Worm (Caenorhabditis elegans) whole organism, L4 larva: ENCODE results near the gene F44E7.9.
"Not testable (repeated sequence)": the region's sequence is repeated elsewhere in the genome, so short reads cannot be mapped to it uniquely, and the experiment has no call there.

Source experiments
- D1046.2 ChIP-seq: fragments of 200-800 bp; sonication (Bioruptor generic); IDR thresholded peaks from 2 replicates; pipeline ENCODE4 v1.3.6; 2022; ENCODE audit warnings: missing genetic modification characterization, missing compliant biosample characterization
- F44E2.7 ChIP-seq: fragments of 200-800 bp; sonication (Bioruptor generic); IDR thresholded peaks from 2 replicates; pipeline ENCODE4 v2.1.2; 2022; ENCODE audit warnings: missing genetic modification characterization, missing compliant biosample characterization
- F49E8.2 ChIP-seq: sonication (generic microtip); optimal IDR thresholded peaks from 2 replicates; lab custom pipeline; 2016; ENCODE audit warnings: missing compliant biosample characterization, mild to moderate bottlenecking, missing genetic modification characterization, borderline replicate concordance
- T26A8.4 ChIP-seq: fragments of 200-800 bp; sonication (Bioruptor generic); IDR thresholded peaks from 2 replicates; pipeline ENCODE4 v1.3.6; 2022; ENCODE audit warnings: missing genetic modification characterization, missing compliant biosample characterization
- Y105C5A.15 ChIP-seq: fragments of 200-800 bp; sonication (Bioruptor generic); IDR thresholded peaks from 2 replicates; pipeline ENCODE4 v1.3.6; 2022; ENCODE audit warnings: missing genetic modification characterization, missing compliant biosample characterization
- Y48G9A.11 ChIP-seq: fragments of 200-800 bp; sonication (Bioruptor generic); IDR thresholded peaks from 2 replicates; pipeline ENCODE4 v1.3.6; 2022; ENCODE audit warnings: missing genetic modification reagents, missing genetic modification characterization, missing compliant biosample characterization
- aha-1 ChIP-seq: fragments of 150-350 bp; peaks from one replicate; lab custom pipeline; 2014; ENCODE audit warnings: missing biosample characterization, missing genetic modification characterization
- arid-1 ChIP-seq: fragments of 200-800 bp; sonication (Bioruptor generic); conservative IDR thresholded peaks from 2 replicates; pipeline ENCODE4 v1.3.6; 2022; ENCODE audit warnings: missing genetic modification reagents, missing genetic modification characterization, missing compliant biosample characterization
- ceh-20 ChIP-seq: fragments of 200-800 bp; sonication (Bioruptor generic); IDR thresholded peaks from 2 replicates; pipeline ENCODE4 v1.3.6; 2022; ENCODE audit warnings: missing genetic modification reagents, missing genetic modification characterization, missing compliant biosample characterization
- ceh-44 ChIP-seq: fragments of 200-800 bp; sonication (Bioruptor generic); IDR thresholded peaks from 2 replicates; pipeline ENCODE4 v1.3.6; 2022; ENCODE audit warnings: missing genetic modification reagents, missing genetic modification characterization, missing compliant biosample characterization
- ctbp-1 ChIP-seq: fragments of 200-800 bp; sonication (Bioruptor generic); IDR thresholded peaks from 2 replicates; pipeline ENCODE4 v1.3.6; 2022; ENCODE audit warnings: missing genetic modification reagents, missing genetic modification characterization, missing compliant biosample characterization
- dmd-6 ChIP-seq: fragments of 200-800 bp; sonication (Bioruptor generic); IDR thresholded peaks from 2 replicates; pipeline ENCODE4 v1.3.6; 2022; ENCODE audit warnings: missing genetic modification reagents, missing genetic modification characterization, missing compliant biosample characterization
- dmd-9 ChIP-seq: fragments of 200-800 bp; sonication (Bioruptor generic); IDR thresholded peaks from 2 replicates; pipeline ENCODE4 v1.3.6; 2022; ENCODE audit warnings: missing genetic modification reagents, missing genetic modification characterization, missing compliant biosample characterization
- dpl-1 ChIP-seq: fragments of 150-350 bp; optimal IDR thresholded peaks from 2 replicates; lab custom pipeline; 2014; ENCODE audit warnings: missing biosample characterization, missing genetic modification reagents, missing genetic modification characterization
- dve-1 ChIP-seq: sonication (generic microtip); optimal IDR thresholded peaks from 2 replicates; lab custom pipeline; 2017; ENCODE audit warnings: antibody characterized with exemption, mild to moderate bottlenecking, missing genetic modification characterization, missing compliant biosample characterization; ENCODE audit not compliant: insufficient read depth
- egl-43 ChIP-seq: fragments of 200-800 bp; sonication (Bioruptor generic); IDR thresholded peaks from 2 replicates; pipeline ENCODE4 v1.3.6; 2022; ENCODE audit warnings: missing genetic modification reagents, missing genetic modification characterization, missing compliant biosample characterization
- hlh-30 ChIP-seq: sonication (generic microtip); optimal IDR thresholded peaks from 2 replicates; lab custom pipeline; 2017; ENCODE audit warnings: antibody characterized with exemption, mild to moderate bottlenecking, missing genetic modification characterization, missing compliant biosample characterization; ENCODE audit not compliant: insufficient read depth
- hmg-1.1 ChIP-seq: fragments of 200-800 bp; sonication (Bioruptor generic); IDR thresholded peaks from 2 replicates; pipeline ENCODE4 v1.3.6; 2022; ENCODE audit warnings: missing genetic modification reagents, missing genetic modification characterization, missing compliant biosample characterization
- lim-7 ChIP-seq: fragments of 200-800 bp; sonication (Bioruptor generic); IDR thresholded peaks from 2 replicates; pipeline ENCODE4 v1.3.6; 2022; ENCODE audit warnings: missing genetic modification characterization, missing compliant biosample characterization
- lin-13 ChIP-seq: fragments of 150-350 bp; optimal IDR thresholded peaks from 2 replicates; lab custom pipeline; 2014; ENCODE audit warnings: missing biosample characterization, missing genetic modification reagents, missing genetic modification characterization
- lin-29 ChIP-seq: fragments of 200-800 bp; sonication (Bioruptor generic); IDR thresholded peaks from 2 replicates; pipeline ENCODE4 v1.3.6; 2022; ENCODE audit warnings: missing genetic modification reagents, missing genetic modification characterization, missing compliant biosample characterization
- lin-38 ChIP-seq: fragments of 200-800 bp; sonication (Bioruptor generic); IDR thresholded peaks from 2 replicates; pipeline ENCODE4 v1.3.6; 2022; ENCODE audit warnings: missing genetic modification reagents, missing genetic modification characterization, missing compliant biosample characterization
- lsy-2 ChIP-seq, 2 experiments: fragments of 150-350 bp in 1 of 2; sonication (generic microtip) in 1 of 2; optimal IDR thresholded peaks; 2 replicates each; lab custom pipeline; 2014 to 2017; ENCODE audit warnings: missing biosample characterization in 2 of 2, missing genetic modification characterization in 2 of 2
- madf-9 ChIP-seq: fragments of 200-800 bp; sonication (Bioruptor generic); conservative IDR thresholded peaks from 2 replicates; pipeline ENCODE4 v1.3.6; 2022; ENCODE audit warnings: missing genetic modification reagents, missing genetic modification characterization, missing compliant biosample characterization
- mdt-29 ChIP-seq: fragments of 200-800 bp; sonication (Bioruptor generic); IDR thresholded peaks from 2 replicates; pipeline ENCODE4 v1.3.6; 2022; ENCODE audit warnings: missing genetic modification reagents, missing genetic modification characterization, missing compliant biosample characterization
- mep-1 ChIP-seq: fragments of 150-350 bp; sonication (generic microtip); optimal IDR thresholded peaks from 3 replicates; lab custom pipeline; 2014; ENCODE audit warnings: missing biosample characterization, missing genetic modification characterization
- mxl-2 ChIP-seq: fragments of 200-800 bp; sonication (Bioruptor generic); conservative IDR thresholded peaks from 2 replicates; pipeline ENCODE4 v1.3.6; 2022; ENCODE audit warnings: missing genetic modification reagents, missing genetic modification characterization, missing compliant biosample characterization
- nhr-28 ChIP-seq: fragments of 150-350 bp; optimal IDR thresholded peaks from 2 replicates; lab custom pipeline; 2014; ENCODE audit warnings: missing biosample characterization, missing genetic modification characterization
- nhr-42 ChIP-seq: fragments of 200-800 bp; sonication (Bioruptor generic); IDR thresholded peaks from 2 replicates; pipeline ENCODE4 v1.3.6; 2022; ENCODE audit warnings: missing genetic modification characterization, missing compliant biosample characterization
- nhr-6 ChIP-seq: fragments of 150-350 bp; optimal IDR thresholded peaks from 2 replicates; lab custom pipeline; 2014; ENCODE audit warnings: missing biosample characterization, missing genetic modification characterization
- pha-4 ChIP-seq, 2 experiments: fragments of 150-350 bp in 1 of 2; fragments of 200-800 bp in 1 of 2; sonication (Bioruptor generic) in 1 of 2; IDR thresholded peaks in 1 of 2; optimal IDR thresholded peaks in 1 of 2; 2 replicates each; pipeline versions ENCODE4 v1.3.6 to Lab custom; 2014 to 2022; ENCODE audit warnings: missing genetic modification characterization in 2 of 2, missing genetic modification reagents in 2 of 2, missing biosample characterization in 1 of 2, missing compliant biosample characterization in 1 of 2
- php-3 ChIP-seq: fragments of 200-800 bp; sonication (Bioruptor generic); IDR thresholded peaks from 2 replicates; pipeline ENCODE4 v1.3.6; 2022; ENCODE audit warnings: missing genetic modification reagents, missing genetic modification characterization, missing compliant biosample characterization
- saeg-2 ChIP-seq: fragments of 200-800 bp; sonication (Bioruptor generic); IDR thresholded peaks from 2 replicates; pipeline ENCODE4 v1.3.6; 2022; ENCODE audit warnings: missing genetic modification reagents, missing genetic modification characterization, missing compliant biosample characterization
- set-16 ChIP-seq: fragments of 200-800 bp; sonication (Bioruptor generic); IDR thresholded peaks from 2 replicates; pipeline ENCODE4 v1.3.6; 2022; ENCODE audit warnings: missing genetic modification reagents, missing genetic modification characterization, missing compliant biosample characterization
- snpc-1.2 ChIP-seq: fragments of 200-800 bp; sonication (Bioruptor generic); IDR thresholded peaks from 2 replicates; pipeline ENCODE4 v1.3.6; 2022; ENCODE audit warnings: missing genetic modification reagents, missing genetic modification characterization, missing compliant biosample characterization
- tra-1 ChIP-seq: fragments of 200-800 bp; sonication (Bioruptor generic); IDR thresholded peaks from 2 replicates; pipeline ENCODE4 v1.3.6; 2022; ENCODE audit warnings: missing genetic modification reagents, missing genetic modification characterization, missing compliant biosample characterization
- vab-7 ChIP-seq: fragments of 200-800 bp; sonication (Bioruptor generic); IDR thresholded peaks from 2 replicates; pipeline ENCODE4 v1.3.6; 2022; ENCODE audit warnings: missing genetic modification reagents, missing genetic modification characterization, missing compliant biosample characterization

The F44E7.9 gene

DNA sequence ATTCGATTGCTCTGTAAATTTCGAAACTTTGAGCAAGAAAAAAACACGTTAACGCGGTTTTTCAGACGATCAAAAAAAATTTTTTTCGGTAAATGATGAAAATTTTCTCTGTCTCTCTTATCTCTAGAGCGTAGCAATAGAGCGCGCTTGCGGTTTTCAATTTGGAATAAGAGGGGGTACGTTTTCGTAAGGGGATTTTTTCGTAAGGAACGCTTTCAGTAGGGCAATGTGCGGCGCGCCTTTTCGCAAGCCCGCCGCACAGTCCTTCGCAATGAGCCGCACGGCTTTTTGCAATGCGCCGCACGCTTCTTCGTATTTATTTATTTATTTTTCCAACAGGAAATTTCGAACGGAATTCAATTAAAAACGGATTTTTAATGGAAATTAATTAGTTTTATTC lies 14.1 kb upstream of the F44E7.9 start, which contains the start of gene F44E7.4 (continued):
- TF ChIP-seq dpl-1 (GFP tag; lab: Kevin White, UChicago) (peak; percentile 7), mdt-29 (GFP tag; lab: Robert Waterston, UW) (peak; percentile 70; the same call in 1 of the 2 replicates), lin-13 (GFP tag; lab: Kevin White, UChicago) (peak; percentile 17), vab-7 (GFP tag; lab: Robert Waterston, UW) (peak; percentile 96), F44E2.7 (0 out of 2 replicates have a peak, but pooled peaks have one; percentile 36), F49E8.2 (tag; lab: Kevin White, UChicago) (peak; percentile 24), arid-1 (GFP tag; lab: Robert Waterston, UW) (peak; percentile 95), dve-1 (tag; lab: Kevin White, UChicago) (peak; percentile 24), tra-1 (GFP tag; lab: Robert Waterston, UW) (peak; percentile 79; the same call in 1 of the 2 replicates), snpc-1.2 (GFP tag; lab: Robert Waterston, UW) (peak; percentile 90), egl-43 (GFP tag; lab: Robert Waterston, UW) (peak; percentile 92), nhr-28 (peak; percentile 38), ceh-44 (GFP tag; lab: Robert Waterston, UW) (peak; percentile 92), aha-1 (tag; lab: Kevin White, UChicago) (peak; percentile 82), mep-1 (peak; percentile 62), hmg-1.1 (GFP tag; lab: Robert Waterston, UW) (peak; percentile 97), madf-9 (peak; percentile 79), dmd-9 (GFP tag; lab: Robert Waterston, UW) (peak; percentile 89), ceh-20 (GFP tag; lab: Robert Waterston, UW) (peak; percentile 90), lsy-2 (tag; optimal IDR thresholded peaks at IDR 0.05; lab: Kevin White, UChicago) (peak in 1 of 2 experiments; percentile 51), nhr-6 (tag; lab: Kevin White, UChicago) (peak; percentile 25), pha-4 (GFP tag; IDR thresholded peaks at IDR 0.05; lab: Robert Waterston, UW) (peak; percentile 91), ctbp-1 (peak; percentile 85), Y105C5A.15 (GFP tag; lab: Robert Waterston, UW) (peak; percentile 80; the same call in 1 of the 2 replicates), lin-29 (peak; percentile 81), nhr-42 (peak; percentile 87), mxl-2 (GFP tag; lab: Robert Waterston, UW) (peak; percentile 74), lim-7 (GFP tag; lab: Robert Waterston, UW) (peak; percentile 79), saeg-2 (GFP tag; lab: Robert Waterston, UW) (peak; percentile 82), hlh-30 (tag; lab: Kevin White, UChicago) (peak; percentile 28)
- not testable (repeated sequence) for TF ChIP-seq pha-4 (tag; optimal IDR thresholded peaks at IDR 0.05; lab: Kevin White, UChicago)

DNA sequence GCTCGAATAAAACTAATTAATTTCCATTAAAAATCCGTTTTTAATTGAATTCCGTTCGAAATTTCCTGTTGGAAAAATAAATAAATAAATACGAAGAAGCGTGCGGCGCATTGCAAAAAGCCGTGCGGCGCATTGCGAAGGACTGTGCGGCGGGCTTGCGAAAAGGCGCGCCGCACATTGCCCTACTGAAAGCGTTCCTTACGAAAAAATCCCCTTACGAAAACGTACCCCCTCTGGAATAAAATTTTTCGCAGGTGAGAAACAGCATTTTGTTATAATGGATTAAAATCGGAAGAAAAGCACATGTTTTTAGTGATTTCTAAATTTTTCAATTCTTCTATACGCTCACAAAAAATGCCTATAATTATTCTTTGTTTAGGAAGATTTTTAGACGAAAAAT lies 12.8 kb upstream of the F44E7.9 start:
- TF ChIP-seq ctbp-1 (peak; percentile 44; the same call in 1 of the 2 replicates), mdt-29 (GFP tag; lab: Robert Waterston, UW) (0 out of 2 replicates have a peak, but pooled peaks have one; percentile 46), vab-7 (GFP tag; lab: Robert Waterston, UW) (0 out of 2 replicates have a peak, but pooled peaks have one; percentile 33), hmg-1.1 (GFP tag; lab: Robert Waterston, UW) (peak; percentile 70), lin-38 (GFP tag; lab: Robert Waterston, UW) (peak; percentile 85), D1046.2 (GFP tag; lab: Robert Waterston, UW) (0 out of 2 replicates have a peak, but pooled peaks have one; percentile 11), ceh-44 (GFP tag; lab: Robert Waterston, UW) (0 out of 2 replicates have a peak, but pooled peaks have one; percentile 34), set-16 (GFP tag; lab: Robert Waterston, UW) (peak; percentile 55; the same call in 1 of the 2 replicates), dmd-6 (GFP tag; lab: Robert Waterston, UW) (peak; percentile 29; the same call in 1 of the 2 replicates), egl-43 (GFP tag; lab: Robert Waterston, UW) (peak; percentile 68; the same call in 1 of the 2 replicates), nhr-42 (0 out of 2 replicates have a peak, but pooled peaks have one; percentile 18), T26A8.4 (GFP tag; lab: Robert Waterston, UW) (peak; percentile 86), php-3 (GFP tag; lab: Robert Waterston, UW) (peak; percentile 51; the same call in 1 of the 2 replicates), pha-4 (GFP tag; IDR thresholded peaks at IDR 0.05; lab: Robert Waterston, UW) (peak; percentile 67), Y48G9A.11 (0 out of 2 replicates have a peak, but pooled peaks have one; percentile 10)
- not testable (repeated sequence) for TF ChIP-seq pha-4 (tag; optimal IDR thresholded peaks at IDR 0.05; lab: Kevin White, UChicago)
